Worm (Caenorhabditis elegans): Measurements from ENCODE around the gene srr-4.

DNA sequence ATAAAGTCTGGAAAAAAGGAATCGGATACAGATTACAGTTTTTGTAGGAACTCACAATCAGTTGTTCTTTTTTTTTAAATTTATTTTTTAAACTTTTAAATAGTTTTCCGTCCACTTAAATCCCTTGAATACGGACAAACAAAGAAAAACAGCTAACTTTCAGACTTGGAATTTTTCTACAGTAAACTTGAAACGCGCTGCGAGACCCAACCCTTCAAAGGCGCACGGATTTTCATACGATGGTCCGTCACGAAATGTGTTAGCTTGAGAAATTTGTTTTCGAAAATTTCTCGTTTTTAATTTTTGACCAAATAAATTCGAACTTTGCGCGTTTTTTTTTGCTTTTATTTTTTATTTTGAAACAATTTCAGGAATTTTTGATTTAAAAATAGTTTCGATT, 27.5 kb downstream of the srr-4 start:
- TF ChIP-seq flt-1 (GFP tag; IDR thresholded peaks at IDR 0.05) (no peak), tab-1 (GFP tag; IDR thresholded peaks at IDR 0.05) (no peak), klf-2 (GFP tag; conservative IDR thresholded peaks at IDR 0.05) (no peak), cog-1 (tag; optimal IDR thresholded peaks at IDR 0.05) (no peak), ztf-23 (GFP tag; IDR thresholded peaks at IDR 0.05) (no peak), ztf-29 (GFP tag; IDR thresholded peaks at IDR 0.05) (no peak)

Measured in whole organism, midembryonic.